Worm (Caenorhabditis elegans) whole organism, L4/young adult: ENCODE measurements around the gene ubq-1.

Experiments
- W03F9.2 ChIP-seq: fragments of 150-350 bp; optimal IDR thresholded peaks from 2 replicates; lab custom pipeline; 2014; ENCODE audit warnings: missing biosample characterization, missing genetic modification characterization
- dao-5 ChIP-seq: sonication (generic microtip); optimal IDR thresholded peaks from 2 replicates; lab custom pipeline; 2016; ENCODE audit warnings: missing genotype, missing genetic modification characterization, moderate library complexity, missing compliant biosample characterization
- him-1 ChIP-seq: sonication (generic microtip); optimal IDR thresholded peaks from 2 replicates; lab custom pipeline; 2016; ENCODE audit warnings: missing genotype, missing genetic modification reagents, missing genetic modification characterization, missing compliant biosample characterization

ubq-1 gene

ce11 chrIII:5961560-5961959 is 21.5 kb downstream of the ubq-1 start:
- TF ChIP-seq W03F9.2 (no peak), dao-5 (tag; lab: Kevin White, UChicago) (no peak), him-1 (tag; lab: Kevin White, UChicago) (no peak)

- TF ChIP-seq him-1 (tag; lab: Kevin White, UChicago): no peak
- TF ChIP-seq W03F9.2: no peak
- no peak for TF ChIP-seq dao-5 (tag; lab: Kevin White, UChicago)
Observed at ce11 chrIII:5964058-5964632, 24.1 kb downstream of the ubq-1 start.

ce11 chrIII:5965368-5965767 is 25.3 kb downstream of the ubq-1 start:
- no peak for TF ChIP-seq dao-5 (tag; lab: Kevin White, UChicago)
- TF ChIP-seq him-1 (tag; lab: Kevin White, UChicago): no peak
- no peak for TF ChIP-seq W03F9.2

- TF ChIP-seq him-1 (tag; lab: Kevin White, UChicago) (no peak), dao-5 (tag; lab: Kevin White, UChicago) (no peak), W03F9.2 (no peak)
Observed at ce11 chrIII:5965839-5966463, 25.9 kb downstream of the ubq-1 start, which contains the start of gene dct-6. dct-6 (plus strand) TSS chrIII:5966413.

ce11 chrIII:5967640-5968039 is 27.6 kb downstream of the ubq-1 start:
- TF ChIP-seq W03F9.2 (no peak), him-1 (tag; lab: Kevin White, UChicago) (no peak), dao-5 (tag; lab: Kevin White, UChicago) (no peak)

- TF ChIP-seq dao-5 (tag; lab: Kevin White, UChicago): no peak
Observed at ce11 chrIII:5975005-5975730, 35.1 kb downstream of the ubq-1 start, which contains the start of gene mlp-1. mlp-1 (minus strand) TSS chrIII:5975055.

ce11 chrIII:5976021-5976420 is 36.0 kb downstream of the ubq-1 start:
- TF ChIP-seq dao-5 (tag; lab: Kevin White, UChicago): no peak
- no peak for TF ChIP-seq W03F9.2
- TF ChIP-seq him-1 (tag; lab: Kevin White, UChicago): no peak

- TF ChIP-seq W03F9.2 (no peak), him-1 (tag; lab: Kevin White, UChicago) (no peak), dao-5 (tag; lab: Kevin White, UChicago) (no peak)
Observed at ce11 chrIII:5980274-5980918, 40.3 kb downstream of the ubq-1 start.

- no peak for TF ChIP-seq him-1 (tag; lab: Kevin White, UChicago)
- TF ChIP-seq W03F9.2: no peak
- no peak for TF ChIP-seq dao-5 (tag; lab: Kevin White, UChicago)
Observed at ce11 chrIII:5981407-5981806, 41.4 kb downstream of the ubq-1 start.

ce11 chrIII:5982026-5982425 is 42.0 kb downstream of the ubq-1 start, which contains the start of gene frm-2:
frm-2 (minus strand) TSS chrIII:5982126.
- TF ChIP-seq him-1 (tag; lab: Kevin White, UChicago) (no peak), dao-5 (tag; lab: Kevin White, UChicago) (no peak)

- TF ChIP-seq dao-5 (tag; lab: Kevin White, UChicago): no peak
- no peak for TF ChIP-seq W03F9.2
Observed at ce11 chrIII:5982753-5983390, 42.8 kb downstream of the ubq-1 start.

- TF ChIP-seq dao-5 (tag; lab: Kevin White, UChicago) (no peak), him-1 (tag; lab: Kevin White, UChicago) (no peak), W03F9.2 (no peak)
Observed at ce11 chrIII:5985340-5985739, 45.3 kb downstream of the ubq-1 start, which contains the start of gene T04C9.3. T04C9.3 (plus strand) TSS chrIII:5985640.

ce11 chrIII:5988010-5988409 is 48.0 kb downstream of the ubq-1 start:
- TF ChIP-seq dao-5 (tag; lab: Kevin White, UChicago) (no peak), W03F9.2 (no peak), him-1 (tag; lab: Kevin White, UChicago) (peak; percentile 55)
